Worm (Caenorhabditis elegans): ENCODE measurements around the gene nhr-150.

Gene nhr-150

ce11 chrV:15512856-15513756 is 31.8 kb upstream of the nhr-150 start:
- TF ChIP-seq ceh-40 (GFP tag; IDR thresholded peaks at IDR 0.05) = 0 out of 2 replicates have a peak, but pooled peaks have one; percentile 1
- peak; percentile 8 for TF ChIP-seq F10E7.11 (tag; optimal IDR thresholded peaks at IDR 0.05)
- peak; percentile 52 for TF ChIP-seq hrde-1 (tag; optimal IDR thresholded peaks at IDR 0.05; ENCODE audit: borderline replicate concordance)
- TF ChIP-seq ztf-18 (tag; optimal IDR thresholded peaks at IDR 0.05) = peak; percentile 50
- peak; percentile 19 for TF ChIP-seq attf-5 (GFP tag; optimal IDR thresholded peaks at IDR 0.05)
- peak; percentile 62 for TF ChIP-seq zfh-2 (GFP tag; conservative IDR thresholded peaks at IDR 0.05)
- TF ChIP-seq mxl-1 (tag; optimal IDR thresholded peaks at IDR 0.05) = no peak
- peak; percentile 18 for TF ChIP-seq B0261.1 (tag; optimal IDR thresholded peaks at IDR 0.05)
- 0 out of 2 replicates have a peak, but pooled peaks have one; percentile 65 for TF ChIP-seq hlh-26 (GFP tag; conservative IDR thresholded peaks at IDR 0.05)
- TF ChIP-seq lin-26 (GFP tag; IDR thresholded peaks at IDR 0.05) = peak; percentile 70; the same call in 1 of the 2 replicates
- TF ChIP-seq sea-2 (GFP tag; IDR thresholded peaks at IDR 0.05) = no peak
- TF ChIP-seq F33H1.4 (GFP tag; IDR thresholded peaks at IDR 0.05) = 0 out of 2 replicates have a peak, but pooled peaks have one; percentile 41
- TF ChIP-seq lsl-1 (GFP tag; optimal IDR thresholded peaks at IDR 0.05) = peak; percentile 42
- TF ChIP-seq Y56A3A.18 (GFP tag; IDR thresholded peaks at IDR 0.05) = peak; percentile 42; the same call in 1 of the 2 replicates
- no peak for TF ChIP-seq F55B11.4 (tag; optimal IDR thresholded peaks at IDR 0.05; ENCODE audit: borderline replicate concordance, insufficient read depth)
- no peak for TF ChIP-seq C06A6.2 (GFP tag; conservative IDR thresholded peaks at IDR 0.05)
- peak in 1 of 3 experiments; percentile 32 for TF ChIP-seq lin-35 (GFP tag; optimal IDR thresholded peaks at IDR 0.05)
- TF ChIP-seq ekl-4 (GFP tag; IDR thresholded peaks at IDR 0.05) = peak; percentile 81
- peak; percentile 77 for TF ChIP-seq hsf-1 (GFP tag; IDR thresholded peaks at IDR 0.05)
- TF ChIP-seq tbp1 (GFP tag; optimal IDR thresholded peaks at IDR 0.05) = peak; percentile 41
- peak; percentile 37 for TF ChIP-seq ceh-27 (GFP tag; optimal IDR thresholded peaks at IDR 0.05)
- peak; percentile 38; the same call in 1 of the 2 replicates for TF ChIP-seq mcd-1 (GFP tag; IDR thresholded peaks at IDR 0.05)
- peak; percentile 20 for TF ChIP-seq die-1 (tag; optimal IDR thresholded peaks at IDR 0.05)
- TF ChIP-seq attf-6 (GFP tag; IDR thresholded peaks at IDR 0.05) = peak; percentile 39; the same call in 1 of the 2 replicates
- no peak for TF ChIP-seq nhr-90 (tag; optimal IDR thresholded peaks at IDR 0.05)
- peak; percentile 96 for TF ChIP-seq B0336.3 (GFP tag; IDR thresholded peaks at IDR 0.05)
- no peak for TF ChIP-seq ceh-91 (GFP tag; IDR thresholded peaks at IDR 0.05)
- peak; percentile 44 for TF ChIP-seq repo-1 (tag; optimal IDR thresholded peaks at IDR 0.05)
- TF ChIP-seq pbrm-1 (GFP tag; IDR thresholded peaks at IDR 0.05) = peak; percentile 7; the same call in 1 of the 2 replicates
- TF ChIP-seq F49E8.2 (tag; optimal IDR thresholded peaks at IDR 0.05; ENCODE audit: insufficient read depth) = peak; percentile 84
- TF ChIP-seq cebp-1 (GFP tag; IDR thresholded peaks at IDR 0.05) = no peak
- peak; percentile 2 for TF ChIP-seq cebp-1 (tag; optimal IDR thresholded peaks at IDR 0.05)
- no peak for TF ChIP-seq K12H6.12 (tag; optimal IDR thresholded peaks at IDR 0.05)
- TF ChIP-seq efl-1 (GFP tag; optimal IDR thresholded peaks at IDR 0.05) = no peak
- no peak for TF ChIP-seq lag-1 (GFP tag; IDR thresholded peaks at IDR 0.05)
- no peak for TF ChIP-seq snpc-4 (GFP tag; optimal IDR thresholded peaks at IDR 0.05)
- TF ChIP-seq snpc-4 (tag; optimal IDR thresholded peaks at IDR 0.05) = peak in 2 of 4 experiments; percentile 6 to 23
- TF ChIP-seq tbx-9 (tag; optimal IDR thresholded peaks at IDR 0.05; ENCODE audit: borderline replicate concordance) = no peak
- peak; percentile 34 for TF ChIP-seq tlf-1 (GFP tag; optimal IDR thresholded peaks at IDR 0.05)
- peak; percentile 43 for TF ChIP-seq lin-54 (GFP tag; optimal IDR thresholded peaks at IDR 0.05)
- TF ChIP-seq madf-3 (GFP tag; IDR thresholded peaks at IDR 0.05) = peak; percentile 87; the same call in 1 of the 2 replicates
- peak; percentile 28; the same call in 1 of the 2 replicates for TF ChIP-seq ceh-100 (GFP tag; IDR thresholded peaks at IDR 0.05)
- TF ChIP-seq rcor-1 (GFP tag; IDR thresholded peaks at IDR 0.05) = peak; percentile 17; the same call in 1 of the 2 replicates
- peak; percentile 46 for TF ChIP-seq xnd-1 (tag; optimal IDR thresholded peaks at IDR 0.05)
- peak; percentile 46; the same call in 1 of the 2 replicates for TF ChIP-seq Y53G8AR.9 (GFP tag; conservative IDR thresholded peaks at IDR 0.05)
- TF ChIP-seq him-1 (tag; optimal IDR thresholded peaks at IDR 0.05) = no peak

Measured in whole organism, young adult.